Fruit fly (Drosophila melanogaster): Measurements from ENCODE around the gene orion.

Gene orion

dm6 chrX:7911983-7912630 lies 34.6 kb downstream of the orion start, which contains the start of gene snz:
Gene snz (plus strand): TSS chrX:7912089.
- TF ChIP-seq EcR (GFP tag; optimal IDR thresholded peaks at IDR 0.05) (peak; percentile 4), CG17806 (tag; optimal IDR thresholded peaks at IDR 0.05) (no peak)

dm6 chrX:7909482-7909881 lies 37.2 kb downstream of the orion start:
- TF ChIP-seq CG13204 (GFP tag; optimal IDR thresholded peaks at IDR 0.05) (no peak), CG12605 (GFP tag; IDR thresholded peaks at IDR 0.05) (no peak), CG4496 (GFP tag; IDR thresholded peaks at IDR 0.05) (0 out of 3 replicates have a peak, but pooled peaks have one; percentile 23), CG17806 (tag; optimal IDR thresholded peaks at IDR 0.05) (no peak), rn (GFP tag; IDR thresholded peaks at IDR 0.05) (no peak)

- no peak for TF ChIP-seq CG15710 (tag; optimal IDR thresholded peaks at IDR 0.05)
- no peak for TF ChIP-seq fd96Ca (GFP tag; IDR thresholded peaks at IDR 0.05)
- TF ChIP-seq CG8159 (tag; optimal IDR thresholded peaks at IDR 0.05), result no peak
Observed at dm6 chrX:7909069-7909389, 37.7 kb downstream of the orion start.

DNA sequence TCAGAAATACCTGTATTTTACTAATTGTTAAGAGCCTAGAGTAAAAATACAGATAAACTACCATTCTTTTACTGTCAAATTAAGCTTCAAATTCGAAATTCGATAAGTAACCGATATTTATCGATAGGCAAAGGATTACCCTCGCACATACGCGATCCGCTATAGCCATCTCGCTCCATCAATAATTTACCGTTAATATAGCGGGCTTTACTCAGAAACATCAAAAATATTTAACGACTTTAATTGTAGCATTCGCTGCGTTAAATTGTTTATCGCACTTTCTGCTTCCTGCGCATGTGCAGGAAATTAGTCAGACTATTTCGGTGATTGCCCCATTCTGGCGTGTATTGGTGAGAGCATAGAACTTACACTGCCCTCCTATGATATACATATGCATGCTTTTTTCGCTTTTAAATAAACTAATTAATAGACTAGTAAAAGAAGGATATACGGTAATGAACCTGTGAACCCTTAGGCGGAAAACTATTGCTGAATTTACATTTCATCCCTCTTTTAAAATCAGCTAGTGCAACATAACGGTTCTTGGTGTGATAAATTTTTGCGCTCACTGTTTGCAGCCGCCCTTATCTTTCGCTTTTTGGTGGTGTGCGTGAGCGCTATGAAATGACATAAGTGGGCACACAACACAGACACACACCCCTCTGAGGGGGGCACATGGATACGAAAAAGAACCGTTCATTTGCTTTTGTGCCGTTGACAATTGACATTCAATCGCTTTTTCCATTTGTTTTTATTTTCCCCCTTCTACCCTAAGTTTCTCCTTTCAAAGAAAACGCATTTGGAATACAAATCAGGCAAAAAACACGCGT lies 38.3 kb downstream of the orion start, which contains the start of the genes dpr14 and spidey:
TSS of gene dpr14 (minus strand) at position 48 of the 830 bp plus-strand sequence.
TSS of gene spidey (plus strand) at position 693 of the 830 bp plus-strand sequence.
- TF ChIP-seq CG34367 (tag; optimal IDR thresholded peaks at IDR 0.05) (peak; percentile 75), Ets98B (GFP tag; IDR thresholded peaks at IDR 0.05) (peak; percentile 85), CG9948 (tag; optimal IDR thresholded peaks at IDR 0.05) (peak; percentile 70), EcR (GFP tag; optimal IDR thresholded peaks at IDR 0.05) (peak; percentile 76), CG12605 (GFP tag; IDR thresholded peaks at IDR 0.05) (peak; percentile 66), CG13204 (GFP tag; optimal IDR thresholded peaks at IDR 0.05) (no peak), D1 (tag; optimal IDR thresholded peaks at IDR 0.05) (no peak), CG14655 (GFP tag; optimal IDR thresholded peaks at IDR 0.05) (peak; percentile 85), Pif1A (GFP tag; optimal IDR thresholded peaks at IDR 0.05) (no peak), Pif1B (GFP tag; optimal IDR thresholded peaks at IDR 0.05) (peak; percentile 72), CG8159 (tag; optimal IDR thresholded peaks at IDR 0.05) (peak; percentile 83), gl (tag; optimal IDR thresholded peaks at IDR 0.05) (peak; percentile 59), rn (GFP tag; IDR thresholded peaks at IDR 0.05) (no peak), CG15710 (tag; optimal IDR thresholded peaks at IDR 0.05) (peak; percentile 79), CG4496 (GFP tag; IDR thresholded peaks at IDR 0.05) (peak; percentile 91), CG10348 (GFP tag; IDR thresholded peaks at IDR 0.05) (0 out of 2 replicates have a peak, but pooled peaks have one; percentile 31), CG17806 (tag; optimal IDR thresholded peaks at IDR 0.05) (peak; percentile 74), Snoo (tag; optimal IDR thresholded peaks at IDR 0.05) (peak; percentile 56), fd96Ca (GFP tag; IDR thresholded peaks at IDR 0.05) (peak; percentile 90), CG32121 (GFP tag; IDR thresholded peaks at IDR 0.05) (peak; percentile 89), CG8301 (tag; optimal IDR thresholded peaks at IDR 0.05) (peak; percentile 79)

- no peak for TF ChIP-seq CG8301 (tag; optimal IDR thresholded peaks at IDR 0.05)
- TF ChIP-seq CG8159 (tag; optimal IDR thresholded peaks at IDR 0.05), result peak; percentile 16
- TF ChIP-seq Pif1B (GFP tag; optimal IDR thresholded peaks at IDR 0.05), result no peak
- no peak for TF ChIP-seq EcR (GFP tag; optimal IDR thresholded peaks at IDR 0.05)
- peak; percentile 61 for TF ChIP-seq Pif1A (GFP tag; optimal IDR thresholded peaks at IDR 0.05)
- TF ChIP-seq CG17806 (tag; optimal IDR thresholded peaks at IDR 0.05), result no peak
- peak; percentile 28 for TF ChIP-seq CG9948 (tag; optimal IDR thresholded peaks at IDR 0.05)
- TF ChIP-seq gl (tag; optimal IDR thresholded peaks at IDR 0.05), result no peak
- TF ChIP-seq Ets98B (GFP tag; IDR thresholded peaks at IDR 0.05), result peak; percentile 38
- TF ChIP-seq CG34367 (tag; optimal IDR thresholded peaks at IDR 0.05), result peak; percentile 24
- TF ChIP-seq CG4496 (GFP tag; IDR thresholded peaks at IDR 0.05), result peak; percentile 66
- peak; percentile 58; the same call in 1 of the 3 replicates for TF ChIP-seq fd96Ca (GFP tag; IDR thresholded peaks at IDR 0.05)
- no peak for TF ChIP-seq CG13204 (GFP tag; optimal IDR thresholded peaks at IDR 0.05)
- peak; percentile 44; the same call in 1 of the 2 replicates for TF ChIP-seq CG12605 (GFP tag; IDR thresholded peaks at IDR 0.05)
- peak; percentile 16 for TF ChIP-seq CG15710 (tag; optimal IDR thresholded peaks at IDR 0.05)
- peak; percentile 60 for TF ChIP-seq Snoo (tag; optimal IDR thresholded peaks at IDR 0.05)
Observed at dm6 chrX:7901153-7902038, 45.3 kb downstream of the orion start, which contains the start of the genes RpS6 and bys. Gene RpS6 (minus strand): TSS chrX:7901331. Gene bys (plus strand): TSS chrX:7901880.

dm6 chrX:7900659-7901058 lies 46.0 kb downstream of the orion start:
- TF ChIP-seq Pif1A (GFP tag; optimal IDR thresholded peaks at IDR 0.05), result no peak
- TF ChIP-seq CG17806 (tag; optimal IDR thresholded peaks at IDR 0.05), result no peak
- no peak for TF ChIP-seq CG10348 (GFP tag; IDR thresholded peaks at IDR 0.05)
- no peak for TF ChIP-seq Pif1B (GFP tag; optimal IDR thresholded peaks at IDR 0.05)
- TF ChIP-seq CG12605 (GFP tag; IDR thresholded peaks at IDR 0.05), result no peak
- TF ChIP-seq EcR (GFP tag; optimal IDR thresholded peaks at IDR 0.05), result no peak
- TF ChIP-seq Snoo (tag; optimal IDR thresholded peaks at IDR 0.05), result no peak
- no peak for TF ChIP-seq CG32121 (GFP tag; IDR thresholded peaks at IDR 0.05)
- no peak for TF ChIP-seq CG8159 (tag; optimal IDR thresholded peaks at IDR 0.05)
- no peak for TF ChIP-seq Ets98B (GFP tag; IDR thresholded peaks at IDR 0.05)
- TF ChIP-seq CG15710 (tag; optimal IDR thresholded peaks at IDR 0.05), result no peak
- TF ChIP-seq gl (tag; optimal IDR thresholded peaks at IDR 0.05), result no peak
- TF ChIP-seq D1 (tag; optimal IDR thresholded peaks at IDR 0.05), result no peak

Measured in whole organism, pupa.